Worm (Caenorhabditis elegans): ENCODE measurements around the gene nnt-1.

nnt-1 gene

DNA sequence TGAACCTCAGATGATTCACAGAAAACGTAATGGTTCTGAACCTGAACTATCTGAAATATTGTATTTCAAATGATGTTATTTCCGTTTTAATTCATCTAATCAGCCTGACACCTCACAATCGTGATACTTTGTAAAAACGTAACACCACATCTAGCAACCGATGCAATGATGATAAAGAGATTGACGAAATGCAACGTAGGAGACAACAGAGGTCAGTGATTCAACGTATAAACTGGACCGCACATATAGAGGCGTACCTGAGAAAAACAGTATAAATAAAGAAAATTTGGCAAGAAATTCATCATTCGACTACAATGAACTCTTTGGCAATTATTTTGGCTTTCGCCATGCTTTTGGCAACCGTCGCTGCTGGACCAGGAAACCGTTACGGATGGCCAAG lies 37.7 kb upstream of the nnt-1 start, which contains the start of gene C45B2.2:
TSS of gene C45B2.2 (plus strand) at position 301 of the 400 bp plus-strand sequence.
- no peak for TF ChIP-seq ets-5 (GFP tag; IDR thresholded peaks at IDR 0.05)
- no peak for TF ChIP-seq ceh-88 (GFP tag; IDR thresholded peaks at IDR 0.05)
- TF ChIP-seq lin-15B (tag; optimal IDR thresholded peaks at IDR 0.05), result no peak
- TF ChIP-seq lir-3 (tag; optimal IDR thresholded peaks at IDR 0.05; ENCODE audit: poor library complexity), result no peak
- TF ChIP-seq nhr-84 (tag; optimal IDR thresholded peaks at IDR 0.05), result no peak
- TF ChIP-seq blmp-1 (tag; optimal IDR thresholded peaks at IDR 0.05), result no peak
- no peak for TF ChIP-seq unc-130 (tag; optimal IDR thresholded peaks at IDR 0.05)
- TF ChIP-seq sptf-1 (tag; optimal IDR thresholded peaks at IDR 0.05), result no peak
- no peak for TF ChIP-seq egl-27 (tag; optimal IDR thresholded peaks at IDR 0.05)
- no peak for TF ChIP-seq zip-4 (GFP tag; optimal IDR thresholded peaks at IDR 0.05)
- TF ChIP-seq ceh-82 (tag; optimal IDR thresholded peaks at IDR 0.05), result no peak

DNA sequence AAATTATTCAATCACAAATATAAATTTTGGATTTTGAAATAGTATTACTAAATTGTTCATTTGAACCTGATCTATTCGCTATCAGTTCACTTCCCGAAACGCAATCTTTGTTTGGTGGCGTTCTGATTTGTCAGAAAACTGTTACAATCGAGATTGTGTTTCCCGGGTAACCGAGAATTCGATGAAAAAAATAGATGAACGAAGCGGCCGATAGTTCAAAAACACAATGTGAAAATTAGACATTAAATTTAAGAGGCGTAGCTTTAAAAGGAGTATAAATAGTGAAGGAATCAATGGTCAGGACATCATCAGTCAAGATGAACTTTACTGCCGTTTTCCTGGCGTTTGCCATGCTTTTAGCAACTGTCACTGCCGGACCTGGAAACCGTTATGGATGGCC lies 36.3 kb upstream of the nnt-1 start, which contains the start of gene C45B2.1:
TSS of gene C45B2.1 (plus strand) at position 301 of the 400 bp plus-strand sequence.
- TF ChIP-seq C16A3.4 (tag; optimal IDR thresholded peaks at IDR 0.05) (no peak), dpl-1 (GFP tag; optimal IDR thresholded peaks at IDR 0.05) (no peak), pqm-1 (tag; optimal IDR thresholded peaks at IDR 0.05) (no peak), nhr-19 (GFP tag; conservative IDR thresholded peaks at IDR 0.05) (no peak), elt-3 (tag; optimal IDR thresholded peaks at IDR 0.05) (no peak), unc-130 (tag; optimal IDR thresholded peaks at IDR 0.05) (no peak), unc-86 (tag; optimal IDR thresholded peaks at IDR 0.05) (no peak), lin-35 (GFP tag; optimal IDR thresholded peaks at IDR 0.05) (no peak), pax-3 (tag; optimal IDR thresholded peaks at IDR 0.05) (no peak), nhr-85 (tag) (no peak), C04F5.9 (tag; optimal IDR thresholded peaks at IDR 0.05) (no peak), nhr-71 (tag; optimal IDR thresholded peaks at IDR 0.05) (no peak), lin-15B (tag; optimal IDR thresholded peaks at IDR 0.05) (no peak), snpc-4 (tag; optimal IDR thresholded peaks at IDR 0.05) (no peak), pag-3 (tag; optimal IDR thresholded peaks at IDR 0.05; ENCODE audit: borderline replicate concordance, insufficient read depth) (no peak), blmp-1 (tag; optimal IDR thresholded peaks at IDR 0.05) (no peak), ets-5 (GFP tag; IDR thresholded peaks at IDR 0.05) (no peak), ceh-8 (GFP tag; optimal IDR thresholded peaks at IDR 0.05) (no peak), lir-3 (tag; optimal IDR thresholded peaks at IDR 0.05; ENCODE audit: poor library complexity) (no peak), nhr-77 (tag; optimal IDR thresholded peaks at IDR 0.05) (no peak)

DNA sequence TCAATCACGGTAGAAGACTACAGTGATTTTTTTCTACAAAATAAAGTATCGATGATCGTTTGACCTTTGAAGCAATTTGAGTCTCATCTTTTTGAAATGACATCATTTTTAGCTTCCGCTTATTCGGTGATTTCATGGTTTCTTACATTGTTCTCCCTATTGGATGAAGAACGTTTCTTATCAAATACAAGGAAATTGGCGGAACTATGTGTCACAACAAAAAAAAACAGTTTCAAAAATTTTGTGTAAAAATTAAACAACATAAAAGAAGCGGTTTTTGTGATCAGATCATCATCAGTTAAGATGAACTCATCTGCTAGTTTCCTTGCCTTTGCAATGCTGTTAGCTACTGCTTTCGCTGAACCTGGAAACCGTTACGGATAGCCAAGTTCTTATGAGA lies 34.4 kb upstream of the nnt-1 start, which contains the start of gene C45B2.8:
TSS of gene C45B2.8 (plus strand) at position 301 of the 400 bp plus-strand sequence.
- no peak for TF ChIP-seq lin-15B (tag; optimal IDR thresholded peaks at IDR 0.05)
- no peak for TF ChIP-seq ztf-4 (tag; optimal IDR thresholded peaks at IDR 0.05)
- no peak for TF ChIP-seq ets-5 (GFP tag; IDR thresholded peaks at IDR 0.05)
- no peak for TF ChIP-seq unc-30 (tag; optimal IDR thresholded peaks at IDR 0.05)
- TF ChIP-seq lin-39 (tag; optimal IDR thresholded peaks at IDR 0.05), result no peak
- no peak for TF ChIP-seq ama-1 (optimal IDR thresholded peaks at IDR 0.05)
- TF ChIP-seq unc-62 (GFP tag; optimal IDR thresholded peaks at IDR 0.05), result no peak
- TF ChIP-seq dsc-1 (tag; optimal IDR thresholded peaks at IDR 0.05), result no peak
- TF ChIP-seq lin-35 (GFP tag; optimal IDR thresholded peaks at IDR 0.05), result no peak

DNA sequence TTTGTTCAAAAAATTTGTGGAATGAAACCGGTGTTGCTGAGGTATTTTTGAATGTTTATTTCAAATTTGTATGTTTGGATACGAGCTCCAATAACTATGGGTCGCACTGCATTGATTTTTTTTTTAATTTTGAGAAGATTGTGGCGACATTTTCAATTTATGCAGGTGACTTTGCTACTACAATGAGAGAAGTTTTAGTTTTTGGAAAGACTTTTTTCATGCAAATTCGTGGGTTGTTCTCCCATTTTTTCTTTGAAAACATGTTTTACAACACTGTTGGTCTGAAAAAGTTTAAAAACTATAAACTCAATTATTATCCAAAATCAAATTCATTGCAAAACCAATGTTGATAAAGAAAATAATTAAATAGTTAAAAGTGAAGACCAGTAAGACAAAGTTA lies 33.4 kb upstream of the nnt-1 start:
- TF ChIP-seq xbp-1 (tag; optimal IDR thresholded peaks at IDR 0.05) (peak; percentile 25), elt-2 (tag; optimal IDR thresholded peaks at IDR 0.05) (peak; percentile 27), nhr-90 (tag; optimal IDR thresholded peaks at IDR 0.05; ENCODE audit: poor library complexity) (peak; percentile 3), nhr-71 (tag; optimal IDR thresholded peaks at IDR 0.05) (peak; percentile 43), nhr-77 (tag; optimal IDR thresholded peaks at IDR 0.05) (no peak), irx-1 (tag; optimal IDR thresholded peaks at IDR 0.05) (no peak), aly-2 (tag; optimal IDR thresholded peaks at IDR 0.05) (peak; percentile 98)
